Worm (Caenorhabditis elegans): ENCODE measurements around the gene dac-1.

Gene dac-1

DNA sequence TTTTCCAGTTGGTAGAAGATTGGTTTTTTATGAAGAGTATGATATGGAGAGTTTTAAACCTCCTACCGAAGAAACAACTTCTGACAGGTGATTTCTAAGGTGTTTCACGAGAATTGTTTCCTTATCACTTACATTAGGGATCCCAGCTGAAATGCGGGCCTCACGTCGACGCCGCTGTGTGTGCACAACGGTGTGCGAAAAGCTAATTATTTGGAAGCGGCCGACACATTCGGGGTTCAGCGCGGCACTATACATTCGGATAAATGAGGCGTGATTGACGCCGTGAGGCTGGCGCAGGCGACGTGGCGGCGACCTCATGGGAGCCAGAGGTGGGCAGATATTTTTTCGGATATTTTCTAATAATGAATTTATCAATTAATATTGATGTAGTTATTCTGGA is 3.4 kb downstream of the dac-1 start:
- TF ChIP-seq nfya-1 (tag; optimal IDR thresholded peaks at IDR 0.05; ENCODE audit: insufficient read depth) (no peak), snpc-4 (tag; optimal IDR thresholded peaks at IDR 0.05) (peak; percentile 38), sea-2 (GFP tag; optimal IDR thresholded peaks at IDR 0.05) (no peak), hmg-11 (tag; optimal IDR thresholded peaks at IDR 0.05) (no peak), egl-5 (tag; optimal IDR thresholded peaks at IDR 0.05) (no peak), nhr-11 (tag; optimal IDR thresholded peaks at IDR 0.05) (no peak), zag-1 (tag; optimal IDR thresholded peaks at IDR 0.05) (no peak), egl-27 (tag; optimal IDR thresholded peaks at IDR 0.05) (no peak), ztf-11 (tag; optimal IDR thresholded peaks at IDR 0.05) (no peak)

DNA sequence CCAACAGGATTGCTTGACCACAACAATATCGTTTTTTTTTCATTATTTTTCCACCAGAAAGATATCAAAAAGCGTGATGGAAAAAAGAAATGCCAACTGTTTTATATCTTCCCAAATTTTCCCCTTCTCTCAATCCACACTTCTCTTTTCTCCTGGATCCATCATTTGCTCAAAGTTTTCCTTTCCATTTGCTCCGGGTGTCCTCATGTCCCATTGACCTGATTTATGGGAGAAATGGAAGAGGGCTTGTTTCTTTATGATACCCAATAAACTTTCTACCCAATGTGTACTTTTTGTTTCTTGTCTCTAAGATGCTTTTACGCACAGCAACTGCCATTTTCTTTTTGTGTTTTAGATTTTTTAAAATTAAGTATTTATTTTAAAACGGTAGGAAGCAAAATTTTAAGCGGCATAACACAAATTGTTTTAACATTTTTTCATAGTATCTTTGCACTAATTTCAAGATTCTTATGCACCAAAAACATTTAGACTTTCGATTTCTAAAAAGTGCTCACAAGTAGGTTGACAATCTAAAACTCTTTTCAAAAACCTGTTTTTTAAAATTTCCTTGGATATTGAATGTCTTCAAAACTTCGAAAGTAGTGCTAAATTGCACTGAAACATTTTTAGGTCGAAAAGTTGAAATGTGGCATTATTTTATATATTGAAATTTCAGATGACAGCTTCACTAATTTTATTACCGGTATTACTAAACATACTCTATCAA is 6.8 kb downstream of the dac-1 start, which contains the start of gene clec-149:
Gene clec-149 (plus strand): TSS at position 677 of the 727 bp plus-strand sequence.
- TF ChIP-seq nfya-1 (tag; optimal IDR thresholded peaks at IDR 0.05; ENCODE audit: insufficient read depth), result peak; percentile 14
- TF ChIP-seq fos-1 (tag; optimal IDR thresholded peaks at IDR 0.05), result no peak
- peak; percentile 84 for TF ChIP-seq egl-5 (tag; optimal IDR thresholded peaks at IDR 0.05)

DNA sequence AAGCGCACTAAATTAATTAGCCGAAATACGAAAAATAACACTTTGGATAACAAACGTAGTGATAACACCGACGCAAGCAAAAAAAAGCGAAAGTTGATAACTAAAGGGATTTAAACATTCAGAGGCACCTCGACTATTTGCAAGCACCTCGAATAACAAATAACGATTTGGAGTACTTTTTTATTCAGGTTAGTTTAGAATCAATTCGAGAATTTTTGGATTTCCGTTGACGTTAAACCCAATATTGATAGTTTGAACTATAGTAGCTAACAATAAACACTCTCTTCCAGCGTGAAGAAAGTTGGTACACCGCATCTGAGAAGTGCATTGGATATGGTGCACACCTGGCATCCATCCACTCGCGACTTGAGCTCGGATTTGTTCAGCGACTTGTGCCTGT is 9.3 kb downstream of the dac-1 start:
- no peak for TF ChIP-seq ama-1 (optimal IDR thresholded peaks at IDR 0.05)
- TF ChIP-seq ceh-16 (tag; optimal IDR thresholded peaks at IDR 0.05), result no peak
- no peak for TF ChIP-seq sea-2 (GFP tag; optimal IDR thresholded peaks at IDR 0.05)
- TF ChIP-seq mml-1 (tag; optimal IDR thresholded peaks at IDR 0.05), result no peak
- TF ChIP-seq ztf-4 (tag; optimal IDR thresholded peaks at IDR 0.05), result no peak
- TF ChIP-seq R02D3.7 (tag; optimal IDR thresholded peaks at IDR 0.05), result no peak
- TF ChIP-seq daf-12 (tag; optimal IDR thresholded peaks at IDR 0.05), result no peak

DNA sequence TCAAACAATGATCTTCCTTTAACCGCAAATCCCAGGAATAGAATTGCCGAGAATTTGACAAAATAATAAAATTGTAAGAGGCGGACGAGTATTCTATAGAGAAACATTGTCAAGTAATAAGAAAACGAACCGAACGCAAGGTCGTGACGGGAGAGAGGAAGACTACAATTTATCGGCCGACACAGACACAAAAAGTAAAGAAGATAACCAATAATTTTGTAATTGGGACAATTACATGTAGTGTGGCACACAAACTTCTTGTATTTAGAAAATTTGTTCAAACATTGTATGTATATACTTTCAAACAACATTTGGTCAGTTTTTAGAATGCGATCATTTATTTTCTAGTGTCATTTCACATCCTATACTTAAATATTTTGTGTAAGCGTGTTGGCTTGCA is 16.0 kb downstream of the dac-1 start, which contains the start of gene ceeh-1:
Gene ceeh-1 (minus strand): TSS at position 317 of the 400 bp plus-strand sequence.
- TF ChIP-seq nhr-12 (tag; optimal IDR thresholded peaks at IDR 0.05), result no peak
- TF ChIP-seq elt-2 (tag; optimal IDR thresholded peaks at IDR 0.05), result peak; percentile 29

DNA sequence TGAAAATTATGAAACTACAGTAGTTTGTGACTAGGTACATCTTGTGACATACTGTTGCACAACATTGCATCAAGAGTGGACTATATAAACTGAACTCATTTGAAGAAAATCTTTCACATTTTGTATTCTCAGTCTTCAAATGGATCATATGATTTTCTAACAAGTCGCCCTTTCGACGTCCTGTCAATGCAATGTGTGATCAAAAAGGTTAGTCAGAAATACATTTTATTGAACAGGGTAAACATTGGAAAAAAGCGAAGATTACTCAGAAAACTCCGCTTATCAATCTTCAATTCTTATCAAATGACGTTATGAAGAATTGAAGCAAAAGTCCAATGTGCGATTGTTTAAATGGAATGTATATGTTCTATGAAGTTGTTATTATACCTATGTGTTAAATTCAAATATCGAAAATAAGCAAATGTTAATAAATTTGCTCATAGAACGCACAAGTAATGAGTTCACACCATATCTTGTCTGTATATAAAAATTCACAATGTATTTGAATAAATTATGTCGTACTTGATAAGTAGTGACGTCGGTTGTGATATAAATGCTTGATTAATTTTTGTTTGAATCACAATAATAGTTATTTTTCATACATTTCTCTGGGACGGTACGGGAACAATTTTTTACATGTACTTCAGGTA is 17.0 kb downstream of the dac-1 start, which contains the start of gene zip-2:
Gene zip-2 (plus strand): TSS at position 128 of the 650 bp plus-strand sequence.
- TF ChIP-seq jun-1 (tag; optimal IDR thresholded peaks at IDR 0.05) (peak; percentile 24), lin-39 (tag; optimal IDR thresholded peaks at IDR 0.05) (no peak), tbx-2 (tag; optimal IDR thresholded peaks at IDR 0.05) (no peak), fos-1 (tag; optimal IDR thresholded peaks at IDR 0.05) (peak; percentile 14), pha-4 (tag; optimal IDR thresholded peaks at IDR 0.05) (peak; percentile 79), elt-2 (tag; optimal IDR thresholded peaks at IDR 0.05) (peak; percentile 93), ceh-82 (tag; optimal IDR thresholded peaks at IDR 0.05) (peak; percentile 8), fkh-10 (GFP tag; optimal IDR thresholded peaks at IDR 0.05) (no peak), ceh-28 (tag; optimal IDR thresholded peaks at IDR 0.05) (peak; percentile 27), mdl-1 (tag; optimal IDR thresholded peaks at IDR 0.05) (no peak), elt-3 (tag; optimal IDR thresholded peaks at IDR 0.05) (no peak), eor-1 (tag; optimal IDR thresholded peaks at IDR 0.05) (no peak), pqm-1 (tag; optimal IDR thresholded peaks at IDR 0.05) (peak; percentile 98)

DNA sequence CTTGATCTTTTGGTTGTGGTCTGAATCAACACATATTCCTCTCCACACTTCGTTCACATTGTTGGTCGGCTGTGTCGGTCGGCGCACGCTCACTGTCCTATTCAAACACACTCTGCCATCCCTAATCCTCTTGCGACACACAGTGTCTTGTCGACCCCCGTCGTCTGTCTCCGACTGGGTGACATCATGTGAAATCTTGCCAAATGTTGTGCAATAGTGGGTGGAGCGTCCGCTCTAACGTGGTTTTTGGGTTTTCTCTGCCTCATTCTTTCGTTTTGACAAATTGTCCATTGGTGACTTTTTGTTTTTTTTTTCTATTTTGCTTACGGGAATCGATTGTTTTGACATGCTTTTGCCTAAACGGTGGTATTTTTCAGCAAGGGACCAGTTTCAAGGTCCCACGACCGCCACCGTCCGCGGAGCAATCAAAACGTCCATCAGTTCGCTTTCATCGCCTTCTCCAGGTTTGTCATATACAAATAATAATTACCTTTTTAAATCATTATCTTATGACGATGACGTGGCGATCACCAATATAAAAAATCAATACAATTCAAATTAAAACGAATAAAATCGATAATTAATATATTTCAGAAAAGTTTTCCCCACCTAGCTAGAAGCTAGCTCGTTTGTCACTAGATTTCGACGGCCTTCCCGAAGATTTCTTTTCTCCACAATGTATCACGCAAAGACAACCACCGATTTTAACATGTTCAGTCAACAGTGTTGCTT is 17.9 kb downstream of the dac-1 start:
- TF ChIP-seq aly-2 (tag; optimal IDR thresholded peaks at IDR 0.05), result no peak
- peak; percentile 48 for TF ChIP-seq egl-27 (tag; optimal IDR thresholded peaks at IDR 0.05)
- peak; percentile 93 for TF ChIP-seq ama-1 (optimal IDR thresholded peaks at IDR 0.05)
- peak; percentile 92 for TF ChIP-seq jun-1 (tag; optimal IDR thresholded peaks at IDR 0.05)
- no peak for TF ChIP-seq nhr-237 (tag; optimal IDR thresholded peaks at IDR 0.05)
- TF ChIP-seq zag-1 (tag; optimal IDR thresholded peaks at IDR 0.05), result peak; percentile 25
- TF ChIP-seq sea-2 (GFP tag; optimal IDR thresholded peaks at IDR 0.05), result peak; percentile 49
- no peak for TF ChIP-seq eor-1 (tag; optimal IDR thresholded peaks at IDR 0.05)
- peak; percentile 8 for TF ChIP-seq mml-1 (tag; optimal IDR thresholded peaks at IDR 0.05)
- no peak for TF ChIP-seq nhr-28 (tag; optimal IDR thresholded peaks at IDR 0.05)
- peak in 2 of 3 experiments; percentile 7 to 53 for TF ChIP-seq elt-3 (tag; optimal IDR thresholded peaks at IDR 0.05)
- no peak for TF ChIP-seq ceh-9 (tag; optimal IDR thresholded peaks at IDR 0.05)
- TF ChIP-seq ceh-82 (tag; optimal IDR thresholded peaks at IDR 0.05), result no peak
- TF ChIP-seq nhr-76 (tag; optimal IDR thresholded peaks at IDR 0.05), result no peak
- TF ChIP-seq fkh-10 (GFP tag; optimal IDR thresholded peaks at IDR 0.05), result peak; percentile 96
- peak; percentile 82 for TF ChIP-seq nhr-11 (tag; optimal IDR thresholded peaks at IDR 0.05)
- TF ChIP-seq hmg-11 (tag; optimal IDR thresholded peaks at IDR 0.05), result peak; percentile 97
- TF ChIP-seq nfya-1 (tag; optimal IDR thresholded peaks at IDR 0.05; ENCODE audit: insufficient read depth), result peak; percentile 96
- TF ChIP-seq egl-5 (tag; optimal IDR thresholded peaks at IDR 0.05), result peak; percentile 83
- TF ChIP-seq nhr-43 (tag; optimal IDR thresholded peaks at IDR 0.05; ENCODE audit: poor library complexity, severe bottlenecking), result peak; percentile 88
- TF ChIP-seq ceh-16 (tag; optimal IDR thresholded peaks at IDR 0.05), result no peak
- TF ChIP-seq pha-4 (tag; optimal IDR thresholded peaks at IDR 0.05), result peak; percentile 98
- peak; percentile 67 for TF ChIP-seq elt-1 (tag; optimal IDR thresholded peaks at IDR 0.05)
- TF ChIP-seq nhr-12 (tag; optimal IDR thresholded peaks at IDR 0.05), result no peak
- TF ChIP-seq R02D3.7 (tag; optimal IDR thresholded peaks at IDR 0.05), result peak; percentile 77
- TF ChIP-seq elt-2 (tag; optimal IDR thresholded peaks at IDR 0.05), result peak; percentile 85
